Worm (Caenorhabditis elegans) whole organism, late embryonic: ENCODE measurements around the gene dpy-11.

ENCODE experiments used
- C38D4.7 ChIP-seq: fragments of 200-800 bp; sonication (Bioruptor generic); optimal IDR thresholded peaks from 2 replicates; lab custom pipeline; 2018; ENCODE audit warnings: mild to moderate bottlenecking, missing genetic modification characterization, moderate library complexity, missing compliant biosample characterization
- F13H6.1 ChIP-seq: sonication (generic microtip); optimal IDR thresholded peaks from 2 replicates; lab custom pipeline; 2016; ENCODE audit warnings: missing genetic modification characterization, missing compliant biosample characterization
- T23F11.4 ChIP-seq: fragments of 200-800 bp; sonication (Bioruptor generic); optimal IDR thresholded peaks from 2 replicates; lab custom pipeline; 2018; ENCODE audit warnings: mild to moderate bottlenecking, missing genetic modification characterization, missing compliant biosample characterization
- ahr-1 ChIP-seq: sonication (generic microtip); optimal IDR thresholded peaks from 2 replicates; lab custom pipeline; 2016; ENCODE audit warnings: missing genetic modification characterization, missing compliant biosample characterization
- ceh-18 ChIP-seq: sonication (generic microtip); optimal IDR thresholded peaks from 2 replicates; lab custom pipeline; 2016; ENCODE audit warnings: missing genetic modification characterization, missing compliant biosample characterization
- ceh-19 ChIP-seq: fragments of 200-800 bp; sonication (Bioruptor generic); optimal IDR thresholded peaks from 2 replicates; lab custom pipeline; 2018; ENCODE audit warnings: mild to moderate bottlenecking, missing genetic modification characterization, missing compliant biosample characterization
- ceh-2 ChIP-seq: sonication (generic microtip); optimal IDR thresholded peaks from 2 replicates; lab custom pipeline; 2016; ENCODE audit warnings: missing genotype, missing genetic modification characterization, missing compliant biosample characterization
- ceh-22 ChIP-seq: sonication (generic microtip); optimal IDR thresholded peaks from 2 replicates; lab custom pipeline; 2017; ENCODE audit warnings: missing biosample characterization, missing genetic modification characterization
- ceh-48 ChIP-seq: sonication (generic microtip); optimal IDR thresholded peaks from 2 replicates; lab custom pipeline; 2016; ENCODE audit warnings: missing genetic modification characterization, inconsistent platforms, missing compliant biosample characterization
- ceh-9 ChIP-seq: sonication (generic microtip); optimal IDR thresholded peaks from 2 replicates; lab custom pipeline; 2016; ENCODE audit warnings: mild to moderate bottlenecking, missing genetic modification characterization, inconsistent platforms, missing compliant biosample characterization
- dve-1 ChIP-seq: sonication (generic microtip); optimal IDR thresholded peaks from 2 replicates; lab custom pipeline; 2017; ENCODE audit warnings: antibody characterized with exemption, mild to moderate bottlenecking, missing genetic modification characterization, missing compliant biosample characterization
- elt-2 ChIP-seq: sonication (generic microtip); optimal IDR thresholded peaks from 2 replicates; lab custom pipeline; 2016; ENCODE audit warnings: missing genetic modification reagents, missing genetic modification characterization, missing compliant biosample characterization
- ets-4 ChIP-seq: sonication (generic microtip); optimal IDR thresholded peaks from 2 replicates; lab custom pipeline; 2016; ENCODE audit warnings: missing genetic modification characterization, missing compliant biosample characterization
- eyg-1 ChIP-seq: sonication (generic microtip); optimal IDR thresholded peaks from 2 replicates; lab custom pipeline; 2016; ENCODE audit warnings: missing genotype, missing genetic modification characterization, missing compliant biosample characterization
- fax-1 ChIP-seq: sonication (generic microtip); optimal IDR thresholded peaks from 2 replicates; lab custom pipeline; 2016; ENCODE audit warnings: missing genotype, missing genetic modification characterization, missing compliant biosample characterization
- fkh-10 ChIP-seq: fragments of 150-350 bp; optimal IDR thresholded peaks from 2 replicates; lab custom pipeline; 2014; ENCODE audit warnings: missing biosample characterization, missing genetic modification reagents, missing genetic modification characterization
- fkh-6 ChIP-seq: sonication (generic microtip); optimal IDR thresholded peaks from 2 replicates; lab custom pipeline; 2016; ENCODE audit warnings: missing genetic modification characterization, missing compliant biosample characterization
- hlh-15 ChIP-seq: sonication (generic microtip); optimal IDR thresholded peaks from 2 replicates; lab custom pipeline; 2016; ENCODE audit warnings: missing genetic modification characterization, missing compliant biosample characterization
- hlh-30 ChIP-seq: sonication (generic microtip); optimal IDR thresholded peaks from 2 replicates; lab custom pipeline; 2017; ENCODE audit warnings: antibody characterized with exemption, missing genetic modification characterization, missing compliant biosample characterization; ENCODE audit not compliant: insufficient read depth
- hlh-6 ChIP-seq: sonication (generic microtip); optimal IDR thresholded peaks from 2 replicates; lab custom pipeline; 2016; ENCODE audit warnings: missing genotype, missing genetic modification characterization, missing compliant biosample characterization
- hlh-8 ChIP-seq: sonication (generic microtip); optimal IDR thresholded peaks from 2 replicates; lab custom pipeline; 2016; ENCODE audit warnings: missing genotype, missing genetic modification characterization, missing compliant biosample characterization
- lim-6 ChIP-seq: sonication (generic microtip); optimal IDR thresholded peaks from 2 replicates; lab custom pipeline; 2016; ENCODE audit warnings: missing genetic modification characterization, missing compliant biosample characterization
- nfya-1 ChIP-seq: sonication (generic microtip); optimal IDR thresholded peaks from 2 replicates; lab custom pipeline; 2017; ENCODE audit warnings: missing genetic modification characterization, mild to moderate bottlenecking, missing compliant biosample characterization, antibody characterized with exemption, moderate library complexity
- npax-4 ChIP-seq: sonication (generic microtip); optimal IDR thresholded peaks from 2 replicates; lab custom pipeline; 2016; ENCODE audit warnings: missing genetic modification characterization, missing compliant biosample characterization
- odd-2 ChIP-seq: sonication (generic microtip); optimal IDR thresholded peaks from 2 replicates; lab custom pipeline; 2017; ENCODE audit warnings: antibody characterized with exemption, mild to moderate bottlenecking, missing genetic modification characterization, missing compliant biosample characterization
- pat-9 ChIP-seq: fragments of 200-800 bp; sonication (Bioruptor generic); optimal IDR thresholded peaks from 2 replicates; lab custom pipeline; 2018; ENCODE audit warnings: mild to moderate bottlenecking, missing genetic modification characterization, moderate library complexity, missing compliant biosample characterization
- pros-1 ChIP-seq: fragments of 150-350 bp; optimal IDR thresholded peaks from 2 replicates; lab custom pipeline; 2014; ENCODE audit warnings: missing biosample characterization, missing genetic modification reagents, missing genetic modification characterization
- ref-2 ChIP-seq: sonication (generic microtip); optimal IDR thresholded peaks from 2 replicates; lab custom pipeline; 2016; ENCODE audit warnings: missing genetic modification characterization, missing compliant biosample characterization
- rnt-1 ChIP-seq: sonication (generic microtip); optimal IDR thresholded peaks from 2 replicates; lab custom pipeline; 2016; ENCODE audit warnings: missing genetic modification characterization, missing compliant biosample characterization
- sox-2 ChIP-seq: fragments of 200-800 bp; sonication (Bioruptor generic); IDR thresholded peaks from 2 replicates; pipeline ENCODE4 v1.3.6; 2022; ENCODE audit warnings: missing genetic modification reagents, missing genetic modification characterization, missing compliant biosample characterization
- sox-4 ChIP-seq: sonication (generic microtip); optimal IDR thresholded peaks from 2 replicates; lab custom pipeline; 2017; ENCODE audit warnings: mild to moderate bottlenecking, missing genetic modification characterization, inconsistent platforms, missing compliant biosample characterization
- syd-9 ChIP-seq: sonication (generic microtip); optimal IDR thresholded peaks from 2 replicates; lab custom pipeline; 2016; ENCODE audit warnings: mild to moderate bottlenecking, missing genetic modification characterization, moderate library complexity, missing compliant biosample characterization
- tbx-2 ChIP-seq: sonication (generic microtip); optimal IDR thresholded peaks from 2 replicates; lab custom pipeline; 2016; ENCODE audit warnings: missing genetic modification characterization, missing compliant biosample characterization
- unc-42 ChIP-seq: sonication (generic microtip); optimal IDR thresholded peaks from 2 replicates; lab custom pipeline; 2016; ENCODE audit warnings: missing genotype, missing genetic modification characterization, missing compliant biosample characterization
- unc-86 ChIP-seq: sonication (generic microtip); optimal IDR thresholded peaks from 2 replicates; lab custom pipeline; 2016; ENCODE audit warnings: missing genetic modification characterization, missing compliant biosample characterization
- zip-5 ChIP-seq: sonication (generic microtip); optimal IDR thresholded peaks from 2 replicates; lab custom pipeline; 2016; ENCODE audit warnings: missing genetic modification characterization, missing compliant biosample characterization
- ztf-16 ChIP-seq: sonication (generic microtip); optimal IDR thresholded peaks from 2 replicates; lab custom pipeline; 2017; ENCODE audit warnings: missing genetic modification characterization, missing compliant biosample characterization

dpy-11 gene

DNA sequence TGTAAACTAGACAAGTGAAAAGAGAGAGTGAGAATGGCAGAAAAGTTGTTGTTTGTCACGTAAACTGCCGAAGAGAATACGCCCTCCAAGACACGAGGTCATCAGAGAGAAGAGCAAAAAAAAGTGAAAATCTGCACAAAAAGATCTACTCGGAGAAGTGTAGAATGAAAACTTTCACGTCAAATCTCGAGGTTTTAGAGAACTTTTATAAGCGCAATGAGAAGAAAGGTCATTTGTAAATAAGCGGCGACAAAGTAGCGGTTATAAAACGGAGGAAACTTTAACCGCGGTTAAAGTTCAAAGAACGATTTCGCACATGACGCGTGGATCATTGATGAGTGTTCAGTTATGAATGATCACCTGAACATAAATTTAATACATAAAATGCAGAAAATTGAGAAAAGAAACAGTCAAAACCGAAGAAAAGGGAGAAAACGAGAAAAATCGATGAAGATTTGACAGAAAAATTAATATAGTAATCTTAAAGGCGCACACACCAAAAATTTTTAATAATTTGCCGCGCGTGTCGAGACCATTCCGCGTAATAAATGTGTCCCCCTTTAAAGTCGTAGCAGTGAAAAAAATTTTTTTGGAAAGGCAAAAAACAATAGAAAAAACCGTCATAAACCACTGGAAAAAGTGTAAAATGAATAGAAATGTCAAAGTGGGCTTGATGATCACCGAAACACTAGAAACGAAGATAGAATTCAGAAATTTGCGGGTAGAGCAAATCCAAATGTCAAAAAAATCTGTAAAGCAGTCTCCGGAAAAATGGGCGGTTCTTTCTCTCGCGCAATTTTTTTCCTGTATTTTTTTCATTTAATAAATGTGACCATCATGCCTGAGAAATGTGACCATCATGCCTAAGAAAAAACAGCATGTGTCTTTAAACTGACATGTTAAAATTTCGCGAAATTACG is 2.5 kb upstream of the dpy-11 start:
- TF ChIP-seq zip-5 (tag; lab: Kevin White, UChicago) (no peak), rnt-1 (no peak), ahr-1 (tag; lab: Kevin White, UChicago) (no peak), F13H6.1 (tag; lab: Kevin White, UChicago) (no peak), ref-2 (no peak), hlh-8 (no peak), ceh-19 (GFP tag; lab: Kevin White, UChicago) (no peak), lim-6 (tag; lab: Kevin White, UChicago) (no peak), dve-1 (tag; lab: Kevin White, UChicago) (no peak), C38D4.7 (GFP tag; lab: Kevin White, UChicago) (no peak), hlh-30 (tag; lab: Kevin White, UChicago) (no peak), nfya-1 (tag; lab: Kevin White, UChicago) (no peak), ceh-18 (tag; lab: Kevin White, UChicago) (no peak), ceh-9 (tag; lab: Kevin White, UChicago) (no peak)

DNA sequence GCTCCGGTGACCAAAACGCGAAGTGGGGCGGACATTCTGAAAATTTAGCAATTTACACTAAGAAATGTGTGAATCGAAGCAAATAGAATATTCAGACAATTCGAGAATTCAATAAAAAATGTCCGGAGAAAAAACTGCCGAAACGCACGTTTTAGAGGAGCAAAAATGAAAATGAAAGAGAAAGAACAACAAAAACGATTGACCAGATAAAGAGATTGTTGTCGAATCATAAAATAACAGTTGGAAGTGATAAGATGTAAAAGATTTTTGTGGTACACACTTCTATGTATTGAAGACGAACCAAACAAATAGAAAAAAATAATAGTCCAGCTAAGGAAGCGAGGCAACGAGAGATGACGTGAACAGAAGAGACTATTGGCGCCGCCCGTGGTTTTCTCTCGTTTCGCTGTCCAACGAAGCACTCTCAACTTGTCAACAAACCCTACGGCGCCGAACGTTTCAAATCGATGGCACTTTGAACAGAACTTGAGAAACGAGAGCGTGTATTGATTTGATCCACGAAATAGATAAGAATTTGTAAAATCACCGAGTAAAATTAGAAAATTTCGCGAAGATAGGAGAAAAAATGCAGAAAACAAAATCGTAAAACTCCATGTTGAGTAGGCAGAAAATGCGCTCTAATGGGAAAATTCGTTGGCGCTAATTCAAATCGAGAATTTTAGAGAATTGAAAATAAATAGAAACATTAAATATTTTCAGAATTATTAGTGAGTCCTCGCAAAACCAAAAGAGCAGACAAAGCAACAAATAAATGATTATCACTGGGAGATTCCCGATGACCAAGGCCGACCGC is 1.7 kb upstream of the dpy-11 start, which contains the start of gene mdh-1:
Gene mdh-1, minus strand, starts transcription at position 36 of the 814 bp plus-strand sequence.
- no peak for TF ChIP-seq T23F11.4 (GFP tag; lab: Kevin White, UChicago)

DNA sequence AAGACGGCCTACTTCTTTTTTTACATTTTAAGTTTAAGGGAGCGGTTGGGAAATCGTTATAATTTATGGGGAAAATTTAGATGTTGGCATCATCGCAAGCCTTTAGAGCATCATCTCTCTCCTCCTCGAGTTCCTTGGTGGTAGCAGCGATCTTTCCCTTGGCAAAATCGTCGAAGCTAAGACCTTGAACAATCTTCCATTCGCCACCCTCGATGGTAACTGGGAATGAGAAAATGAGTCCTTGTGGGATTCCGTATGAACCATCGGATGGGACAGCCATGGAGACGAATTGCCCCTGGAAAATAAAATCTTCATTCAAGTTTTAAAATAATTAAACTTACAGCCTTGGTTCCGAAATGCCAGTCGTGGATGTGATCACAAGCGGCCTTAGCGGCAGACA is 304 bp upstream of the dpy-11 start:
- TF ChIP-seq hlh-8: no peak
- TF ChIP-seq fkh-6 (tag; lab: Kevin White, UChicago): no peak
- no peak for TF ChIP-seq pros-1
- no peak for TF ChIP-seq unc-86 (tag; lab: Kevin White, UChicago)
- TF ChIP-seq zip-5 (tag; lab: Kevin White, UChicago): no peak
- TF ChIP-seq ztf-16: no peak
- no peak for TF ChIP-seq pat-9 (tag; lab: Kevin White, UChicago)
- TF ChIP-seq ahr-1 (tag; lab: Kevin White, UChicago): no peak
- TF ChIP-seq eyg-1 (tag; lab: Kevin White, UChicago): no peak
- no peak for TF ChIP-seq dve-1 (tag; lab: Kevin White, UChicago)
- no peak for TF ChIP-seq odd-2
- TF ChIP-seq ets-4 (tag; lab: Kevin White, UChicago): no peak
- no peak for TF ChIP-seq elt-2 (tag; lab: Kevin White, UChicago)
- no peak for TF ChIP-seq tbx-2 (tag; lab: Kevin White, UChicago)
- TF ChIP-seq, all 69 proteins: peak for 0

DNA sequence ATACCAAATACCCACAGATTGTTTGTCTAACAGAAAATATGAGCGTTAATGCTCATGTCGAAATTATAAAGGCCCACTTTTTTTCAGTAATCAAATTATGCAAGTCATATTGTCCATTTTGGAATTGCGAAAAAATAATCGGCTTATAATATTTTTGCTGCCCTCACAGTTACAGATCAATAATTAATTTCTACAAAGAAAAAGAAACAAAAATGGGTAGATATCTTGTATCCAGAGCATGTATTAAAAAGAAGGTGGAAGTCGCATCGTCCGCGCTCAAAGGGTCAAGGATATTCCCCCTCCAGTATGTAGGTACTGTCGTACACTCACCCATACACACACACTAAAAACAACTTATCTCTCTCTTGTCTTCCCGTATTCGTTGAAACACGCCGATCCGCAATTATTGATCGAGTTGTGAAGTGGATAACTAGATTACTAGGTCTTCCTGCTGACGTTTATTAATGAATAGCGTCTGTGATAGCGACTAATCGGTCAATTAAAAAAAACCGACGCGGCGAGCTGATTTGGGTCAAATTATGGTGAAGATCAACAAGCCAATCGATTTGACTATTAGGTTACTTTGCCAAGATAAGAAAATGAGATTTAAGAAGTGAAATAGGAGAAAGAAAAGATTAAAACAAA is 1.1 kb downstream of the dpy-11 start:
- TF ChIP-seq hlh-6 (tag; lab: Kevin White, UChicago): no peak
- no peak for TF ChIP-seq syd-9
- no peak for TF ChIP-seq F13H6.1 (tag; lab: Kevin White, UChicago)
- no peak for TF ChIP-seq sox-2 (GFP tag; lab: Robert Waterston, UW)
- no peak for TF ChIP-seq unc-42 (tag; lab: Kevin White, UChicago)
- TF ChIP-seq npax-4 (tag; lab: Kevin White, UChicago): no peak
- no peak for TF ChIP-seq sox-4 (tag; lab: Kevin White, UChicago)
- no peak for TF ChIP-seq fkh-10 (GFP tag; lab: Kevin White, UChicago)
- TF ChIP-seq zip-5 (tag; lab: Kevin White, UChicago): no peak
- no peak for TF ChIP-seq ets-4 (tag; lab: Kevin White, UChicago)
- TF ChIP-seq ceh-18 (tag; lab: Kevin White, UChicago): no peak
- no peak for TF ChIP-seq hlh-15
- TF ChIP-seq ceh-22 (tag; lab: Kevin White, UChicago): no peak
- no peak for TF ChIP-seq fax-1
- no peak for TF ChIP-seq ceh-2 (tag; lab: Kevin White, UChicago)
- TF ChIP-seq T23F11.4 (GFP tag; lab: Kevin White, UChicago): no peak
- TF ChIP-seq ceh-48 (tag; lab: Kevin White, UChicago): no peak
- TF ChIP-seq pat-9 (tag; lab: Kevin White, UChicago): no peak
